Worm (Caenorhabditis elegans) whole organism, early embryonic: ENCODE data around the gene srz-1.

Source experiments
- B0310.2 ChIP-seq: sonication (generic microtip); optimal IDR thresholded peaks from 2 replicates; lab custom pipeline; 2016; ENCODE audit warnings: mild to moderate bottlenecking, missing genetic modification characterization, missing compliant biosample characterization
- F13C5.2 ChIP-seq: sonication (generic microtip); optimal IDR thresholded peaks from 2 replicates; lab custom pipeline; 2017; ENCODE audit warnings: mild to moderate bottlenecking, missing genetic modification characterization, inconsistent platforms, missing compliant biosample characterization
- aly-1 ChIP-seq: sonication (generic microtip); optimal IDR thresholded peaks from 2 replicates; lab custom pipeline; 2016; ENCODE audit warnings: missing genetic modification characterization, missing compliant biosample characterization
- ama-1 ChIP-seq: fragments of 150-350 bp; optimal IDR thresholded peaks from 2 replicates; lab custom pipeline; 2014
- ceh-13 ChIP-seq: fragments of 200-800 bp; sonication (Bioruptor generic); optimal IDR thresholded peaks from 2 replicates; lab custom pipeline; 2018; ENCODE audit warnings: mild to moderate bottlenecking, missing genetic modification characterization, missing compliant biosample characterization
- ceh-36 ChIP-seq: sonication (generic microtip); optimal IDR thresholded peaks from 2 replicates; lab custom pipeline; 2016; ENCODE audit warnings: missing genetic modification characterization, inconsistent platforms, missing compliant biosample characterization
- flt-1 ChIP-seq: fragments of 200-800 bp; sonication (Bioruptor generic); IDR thresholded peaks from 2 replicates; pipeline ENCODE4 v1.3.6; 2022; ENCODE audit warnings: missing genetic modification characterization, missing compliant biosample characterization
- hmbx-1 ChIP-seq: sonication (generic microtip); optimal IDR thresholded peaks from 2 replicates; lab custom pipeline; 2016; ENCODE audit warnings: mild to moderate bottlenecking, missing genetic modification characterization, missing compliant biosample characterization
- hmg-4 ChIP-seq: fragments of 200-800 bp; sonication (Bioruptor generic); optimal IDR thresholded peaks from 2 replicates; lab custom pipeline; 2018; ENCODE audit warnings: mild to moderate bottlenecking, missing genetic modification characterization, missing compliant biosample characterization
- pes-1 ChIP-seq: fragments of 200-800 bp; sonication (Bioruptor generic); IDR thresholded peaks from 2 replicates; pipeline ENCODE4 v1.3.6; 2022; ENCODE audit warnings: missing genetic modification reagents, missing genetic modification characterization, missing compliant biosample characterization
- scrt-1 ChIP-seq: fragments of 200-800 bp; sonication (Bioruptor generic); IDR thresholded peaks from 2 replicates; pipeline ENCODE4 v1.3.6; 2022; ENCODE audit warnings: missing genetic modification characterization, missing compliant biosample characterization
- sea-1 ChIP-seq: fragments of 200-800 bp; sonication (Bioruptor generic); conservative IDR thresholded peaks from 2 replicates; pipeline ENCODE4 v1.3.6; 2022; ENCODE audit warnings: missing genetic modification characterization, missing compliant biosample characterization
- tbx-37 ChIP-seq: fragments of 200-800 bp; sonication (Bioruptor generic); conservative IDR thresholded peaks from 2 replicates; pipeline ENCODE4 v1.3.6; 2022; ENCODE audit warnings: missing genetic modification reagents, missing genetic modification characterization, missing compliant biosample characterization
- tra-4 ChIP-seq: sonication (generic microtip); optimal IDR thresholded peaks from 2 replicates; lab custom pipeline; 2017; ENCODE audit warnings: missing genetic modification characterization, missing compliant biosample characterization

- TF ChIP-seq pes-1 (GFP tag; lab: Robert Waterston, UW) (no peak), ama-1 (no peak), tbx-37 (GFP tag; lab: Robert Waterston, UW) (no peak), tra-4 (no peak), scrt-1 (GFP tag; lab: Robert Waterston, UW) (no peak), aly-1 (tag; lab: Kevin White, UChicago) (no peak), F13C5.2 (no peak), hmbx-1 (tag; lab: Kevin White, UChicago) (no peak), B0310.2 (no peak), flt-1 (no peak), hmg-4 (no peak), ceh-13 (GFP tag; lab: Kevin White, UChicago) (no peak), ceh-36 (tag; lab: Kevin White, UChicago) (no peak), sea-1 (GFP tag; lab: Robert Waterston, UW) (no peak)
These were observed 32.1 kb upstream of the srz-1 start, which contains the start of gene srw-77 for ce11 chrV:16643558-16643957.
